Worm (Caenorhabditis elegans) whole organism, L4/young adult: Measurements from ENCODE around the gene nfx-1.

Experiments
- W03F9.2 ChIP-seq: fragments of 150-350 bp; optimal IDR thresholded peaks from 2 replicates; lab custom pipeline; 2014; ENCODE audit warnings: missing biosample characterization, missing genetic modification characterization
- dao-5 ChIP-seq: sonication (generic microtip); optimal IDR thresholded peaks from 2 replicates; lab custom pipeline; 2016; ENCODE audit warnings: missing genotype, missing genetic modification characterization, moderate library complexity, missing compliant biosample characterization
- him-1 ChIP-seq: sonication (generic microtip); optimal IDR thresholded peaks from 2 replicates; lab custom pipeline; 2016; ENCODE audit warnings: missing genotype, missing genetic modification reagents, missing genetic modification characterization, missing compliant biosample characterization

DNA sequence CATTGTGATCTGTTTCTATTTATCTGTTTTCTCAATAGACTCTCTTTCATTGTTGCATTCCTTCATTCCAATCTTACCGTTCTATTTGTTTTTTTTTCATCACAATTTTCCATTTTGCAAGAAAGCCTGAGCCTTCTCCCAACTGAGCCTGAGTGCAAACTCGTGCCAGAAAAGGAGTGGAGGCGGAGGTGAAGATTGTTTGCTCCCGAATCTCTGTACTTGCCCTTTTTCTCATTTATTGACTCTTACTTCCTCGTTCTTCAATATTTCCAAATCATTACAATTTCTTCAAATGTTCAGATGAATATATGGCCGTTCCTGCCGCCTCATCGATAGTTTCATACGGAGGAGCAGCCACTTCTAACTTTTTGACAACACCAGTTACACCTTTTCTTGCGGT, 31.6 kb downstream of the nfx-1 start, which contains the start of gene let-756:
- no peak for TF ChIP-seq him-1 (tag; lab: Kevin White, UChicago)
- no peak for TF ChIP-seq W03F9.2 (tag; lab: Kevin White, UChicago)
- no peak for TF ChIP-seq dao-5 (tag; lab: Kevin White, UChicago)
